Fruit fly (Drosophila melanogaster) whole organism, wandering third instar larva: ENCODE results near the gene CG15385.
A peak's percentile ranks its signal among the peaks of the same experiment; 100 is the strongest.

Experiments
- Abd-B ChIP-seq: fragments of >200 bp; optimal IDR thresholded peaks from 2 replicates; lab custom pipeline; 2017; ENCODE audit warnings: missing biosample characterization, missing genetic modification characterization
- CG32264 ChIP-seq: fragments of 200-800 bp; sonication (Bioruptor generic); optimal IDR thresholded peaks from 2 replicates; lab custom pipeline; 2016; ENCODE audit warnings: missing biosample characterization, missing genetic modification characterization
- CG9705 ChIP-seq: fragments of 200-800 bp; sonication (Bioruptor generic); optimal IDR thresholded peaks from 2 replicates; lab custom pipeline; 2018; ENCODE audit warnings: missing biosample characterization, mild to moderate bottlenecking, missing genetic modification characterization
- CrebA ChIP-seq: fragments of 200-800 bp; sonication (Bioruptor generic); optimal IDR thresholded peaks from 2 replicates; lab custom pipeline; 2016; ENCODE audit warnings: missing biosample characterization, mild to moderate bottlenecking, missing genetic modification characterization, borderline replicate concordance
- Dfd ChIP-seq: fragments of >200 bp; optimal IDR thresholded peaks from 2 replicates; lab custom pipeline; 2017; ENCODE audit warnings: missing biosample characterization, missing genetic modification characterization
- Dif ChIP-seq: fragments of 200-275, 200-300 bp; sonication (Bioruptor generic); optimal IDR thresholded peaks from 2 replicates; lab custom pipeline; 2018; ENCODE audit warnings: missing biosample characterization, missing genetic modification characterization; ENCODE audit not compliant: partially characterized antibody
- GATAd ChIP-seq: sonication (Bioruptor generic); optimal IDR thresholded peaks from 2 replicates; lab custom pipeline; 2016; ENCODE audit warnings: missing biosample characterization, missing genetic modification characterization
- HLH106 ChIP-seq: fragments of 200-800 bp; optimal IDR thresholded peaks from 3 replicates; lab custom pipeline; 2019; ENCODE audit warnings: missing biosample characterization, mild to moderate bottlenecking, missing genetic modification characterization, moderate library complexity
- Hnf4 ChIP-seq: fragments of 200-800 bp; sonication (Bioruptor generic); optimal IDR thresholded peaks from 2 replicates; lab custom pipeline; 2016; ENCODE audit warnings: missing biosample characterization, mild to moderate bottlenecking, missing genetic modification characterization
- Hr78 ChIP-seq: fragments of >200 bp; optimal IDR thresholded peaks from 2 replicates; lab custom pipeline; 2017; ENCODE audit warnings: missing biosample characterization, missing genetic modification characterization
- Hr83 ChIP-seq: fragments of 200-300 bp; sonication (Bioruptor generic); optimal IDR thresholded peaks from 2 replicates; lab custom pipeline; 2016; ENCODE audit warnings: missing biosample characterization, mild to moderate bottlenecking, missing genetic modification characterization, moderate library complexity; ENCODE audit not compliant: poor library complexity, severe bottlenecking
- Jra ChIP-seq: sonication (Bioruptor generic); optimal IDR thresholded peaks from 2 replicates; lab custom pipeline; 2016; ENCODE audit warnings: missing biosample characterization, missing genetic modification characterization
- Mio ChIP-seq: sonication (Bioruptor generic); optimal IDR thresholded peaks from 2 replicates; lab custom pipeline; 2016; ENCODE audit warnings: missing biosample characterization, missing genetic modification characterization
- Myc ChIP-seq: fragments of >200 bp; optimal IDR thresholded peaks from 2 replicates; lab custom pipeline; 2017
- N ChIP-seq: fragments of >200 bp; optimal IDR thresholded peaks from 2 replicates; lab custom pipeline; 2018; ENCODE audit warnings: missing biosample characterization, missing external identifiers, missing genetic modification characterization
- OdsH ChIP-seq: fragments of 200-800 bp; sonication (Bioruptor generic); optimal IDR thresholded peaks from 2 replicates; lab custom pipeline; 2016; ENCODE audit warnings: missing biosample characterization, mild to moderate bottlenecking, missing genetic modification characterization
- Rel ChIP-seq, 2 experiments: fragments of 200-800 bp; sonication (Bioruptor generic) in 1 of 2; optimal IDR thresholded peaks; 2 replicates in 1 of 2; 3 replicates in 1 of 2; lab custom pipeline; 2016 to 2019; ENCODE audit warnings: mild to moderate bottlenecking in 2 of 2, missing biosample characterization in 2 of 2, missing genetic modification characterization in 2 of 2, moderate library complexity in 1 of 2
- Sp1 ChIP-seq: fragments of 200-800 bp; sonication (Bioruptor generic); optimal IDR thresholded peaks from 3 replicates; lab custom pipeline; 2019; ENCODE audit warnings: missing biosample characterization, mild to moderate bottlenecking, missing genetic modification characterization, moderate library complexity
- Vsx2 ChIP-seq: fragments of 200-300, 225-300 bp; sonication (Bioruptor generic); optimal IDR thresholded peaks from 2 replicates; lab custom pipeline; 2018; ENCODE audit warnings: missing biosample characterization, missing genetic modification characterization; ENCODE audit not compliant: partially characterized antibody
- br ChIP-seq: fragments of 200-800 bp; sonication (Bioruptor generic); optimal IDR thresholded peaks from 2 replicates; lab custom pipeline; 2016; ENCODE audit warnings: missing biosample characterization, missing genetic modification characterization
- brk ChIP-seq: fragments of 200-800 bp; sonication (Bioruptor generic); optimal IDR thresholded peaks from 2 replicates; lab custom pipeline; 2016; ENCODE audit warnings: missing biosample characterization, mild to moderate bottlenecking, missing genetic modification characterization
- dl ChIP-seq, 2 experiments: fragments of 175-275, 200-275 bp in 1 of 2; fragments of 200-275 bp in 1 of 2; sonication (Bioruptor generic); optimal IDR thresholded peaks; lab custom pipeline; 2018; ENCODE audit warnings: mild to moderate bottlenecking in 2 of 2, missing biosample characterization in 2 of 2, missing genetic modification characterization in 2 of 2, moderate library complexity in 2 of 2; ENCODE audit not compliant: partially characterized antibody in 2 of 2, insufficient read depth in 1 of 2
- dmrt93B ChIP-seq: fragments of 200-800 bp; sonication (Bioruptor generic); optimal IDR thresholded peaks from 2 replicates; lab custom pipeline; 2018; ENCODE audit warnings: missing biosample characterization, mild to moderate bottlenecking, missing genetic modification characterization
- dsf ChIP-seq: sonication (Bioruptor generic); optimal IDR thresholded peaks from 2 replicates; lab custom pipeline; 2016; ENCODE audit warnings: missing biosample characterization, missing genetic modification characterization, borderline replicate concordance
- ey ChIP-seq: fragments of 200-800 bp; sonication (Bioruptor generic); optimal IDR thresholded peaks from 2 replicates; lab custom pipeline; 2016; ENCODE audit warnings: missing biosample characterization, missing genetic modification characterization
- foxo ChIP-seq, 2 experiments: fragments of 200-800 bp; sonication (Bioruptor generic); optimal IDR thresholded peaks; 2 replicates in 1 of 2; 3 replicates in 1 of 2; lab custom pipeline; 2016 to 2017; ENCODE audit warnings: missing biosample characterization in 2 of 2, missing genetic modification characterization in 2 of 2
- fru ChIP-seq: fragments of 200-800 bp; sonication (Bioruptor generic); optimal IDR thresholded peaks from 3 replicates; lab custom pipeline; 2016; ENCODE audit warnings: missing biosample characterization, mild to moderate bottlenecking, missing genetic modification characterization
- h ChIP-seq: fragments of 200-800 bp; sonication (Bioruptor generic); optimal IDR thresholded peaks from 3 replicates; lab custom pipeline; 2016; ENCODE audit warnings: missing biosample characterization, mild to moderate bottlenecking, missing genetic modification characterization
- jim ChIP-seq: fragments of 175-275, 200-325 bp; sonication (Bioruptor generic); optimal IDR thresholded peaks from 2 replicates; lab custom pipeline; 2016; ENCODE audit warnings: missing biosample characterization, mild to moderate bottlenecking, missing genetic modification characterization
- lola ChIP-seq: fragments of >200 bp; optimal IDR thresholded peaks from 2 replicates; lab custom pipeline; 2017; ENCODE audit warnings: missing biosample characterization, missing genetic modification characterization
- pan ChIP-seq: fragments of >200 bp; optimal IDR thresholded peaks from 2 replicates; lab custom pipeline; 2017
- psq ChIP-seq: fragments of 200-800 bp; sonication (Bioruptor generic); optimal IDR thresholded peaks from 3 replicates; lab custom pipeline; 2017; ENCODE audit warnings: missing biosample characterization, mild to moderate bottlenecking, missing genetic modification characterization, moderate library complexity
- rgr ChIP-seq: fragments of 200-800 bp; sonication (Bioruptor generic); optimal IDR thresholded peaks from 3 replicates; lab custom pipeline; 2016; ENCODE audit warnings: missing biosample characterization, mild to moderate bottlenecking, missing genetic modification characterization
- sage ChIP-seq: fragments of 200-800 bp; sonication (Bioruptor generic); optimal IDR thresholded peaks from 2 replicates; lab custom pipeline; 2016; ENCODE audit warnings: missing biosample characterization, mild to moderate bottlenecking, missing genetic modification characterization
- sv ChIP-seq: fragments of 200-800 bp; sonication (Bioruptor generic); optimal IDR thresholded peaks from 3 replicates; lab custom pipeline; 2016; ENCODE audit warnings: missing biosample characterization, missing genetic modification characterization
- tai ChIP-seq: sonication (Bioruptor generic); optimal IDR thresholded peaks from 2 replicates; lab custom pipeline; 2016; ENCODE audit warnings: missing biosample characterization, missing genetic modification characterization
- usp ChIP-seq: fragments of >200 bp; optimal IDR thresholded peaks from 2 replicates; lab custom pipeline; 2017; ENCODE audit warnings: missing biosample characterization, missing genetic modification characterization
- woc ChIP-seq: sonication (Bioruptor generic); optimal IDR thresholded peaks from 2 replicates; lab custom pipeline; 2016; ENCODE audit warnings: missing biosample characterization, mild to moderate bottlenecking, missing genetic modification characterization

Gene CG15385

DNA sequence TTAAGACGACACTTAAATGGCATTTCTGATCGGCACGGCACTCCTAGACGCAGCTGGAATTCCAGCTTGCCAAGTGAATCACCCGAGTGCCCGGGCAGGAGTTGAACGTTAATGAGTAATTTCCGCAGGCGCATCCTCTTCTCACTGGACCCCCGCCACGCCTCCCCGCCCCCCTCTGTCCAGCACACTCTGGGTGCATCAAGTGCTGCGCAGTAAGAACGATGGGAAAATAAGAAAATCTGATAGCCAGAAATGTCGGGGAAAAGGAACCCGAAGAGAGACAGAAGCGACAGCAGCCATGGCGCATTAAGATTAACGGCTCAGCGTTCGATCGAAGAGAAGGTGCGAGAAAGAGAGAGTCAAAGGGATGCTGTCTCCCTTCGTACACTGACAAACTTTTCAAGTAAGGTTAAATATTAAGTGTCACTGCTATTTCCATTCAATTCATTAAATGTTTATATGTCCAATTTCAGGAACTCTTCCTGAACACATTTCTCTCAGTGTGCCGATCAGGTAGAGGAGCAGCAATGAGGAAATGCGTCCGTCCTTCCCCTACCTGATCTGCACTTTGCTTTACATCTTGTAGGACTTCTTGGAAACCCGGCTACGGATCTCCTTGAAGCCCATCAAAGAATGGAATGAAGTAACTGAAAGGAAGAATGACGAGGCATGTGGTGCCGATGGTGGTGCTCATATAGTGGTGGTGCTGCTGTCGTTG lies 47.7 kb downstream of the CG15385 start (continued):
- TF ChIP-seq CG32264 (GFP tag; lab: Kevin White, UChicago) = peak; percentile 88
- TF ChIP-seq Hnf4 (GFP tag; lab: Kevin White, UChicago) = peak; percentile 94
- peak; percentile 92 for TF ChIP-seq br
- TF ChIP-seq foxo (GFP tag; optimal IDR thresholded peaks at IDR 0.05; lab: Kevin White, UChicago) = peak; percentile 71 to 97
- TF ChIP-seq Jra (GFP tag; lab: Kevin White, UChicago) = peak; percentile 74
- no peak for TF ChIP-seq Dif
- TF ChIP-seq dmrt93B (GFP tag; lab: Kevin White, UChicago) = peak; percentile 84
- peak; percentile 85 for TF ChIP-seq sage (GFP tag; lab: Kevin White, UChicago)
- no peak for TF ChIP-seq GATAd
- peak; percentile 41 for TF ChIP-seq Hr83 (GFP tag; lab: Kevin White, UChicago)

DNA sequence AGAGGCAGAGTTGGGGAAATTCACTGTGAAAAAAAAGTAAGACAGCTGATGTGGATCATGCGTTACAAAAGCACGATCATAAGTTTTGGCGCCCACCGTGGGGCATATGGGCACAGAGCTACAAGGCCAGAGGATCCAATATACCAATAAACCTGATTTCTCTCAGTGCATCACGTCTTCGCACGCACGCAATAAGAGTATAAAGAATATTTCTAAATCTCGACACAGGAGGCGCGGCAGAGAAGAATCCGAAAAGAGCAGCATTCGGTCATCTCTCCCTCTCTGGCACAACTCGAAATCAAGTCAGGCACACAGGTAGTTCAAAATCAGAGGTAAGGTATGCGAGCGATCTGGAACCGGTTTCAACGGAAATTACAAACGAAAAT lies 48.8 kb downstream of the CG15385 start:
- no peak for TF ChIP-seq Dfd (GFP tag; lab: Kevin White, UChicago)
- TF ChIP-seq Sp1 (GFP tag; lab: Kevin White, UChicago) = peak; percentile 93
- peak; percentile 63 for TF ChIP-seq brk (GFP tag; lab: Kevin White, UChicago)
- TF ChIP-seq fru (GFP tag; lab: Kevin White, UChicago) = peak; percentile 97
- TF ChIP-seq CG32264 (GFP tag; lab: Kevin White, UChicago) = peak; percentile 68
- peak; percentile 85 for TF ChIP-seq jim (GFP tag; lab: Kevin White, UChicago)
- TF ChIP-seq sv (GFP tag; lab: Kevin White, UChicago) = peak; percentile 73
- TF ChIP-seq woc (GFP tag; lab: Kevin White, UChicago) = peak; percentile 94
- peak; percentile 32 for TF ChIP-seq Dif
- peak; percentile 93 for TF ChIP-seq ey
- TF ChIP-seq foxo (GFP tag; optimal IDR thresholded peaks at IDR 0.05; lab: Kevin White, UChicago) = peak; percentile 87 to 92
- peak; percentile 95 for TF ChIP-seq psq (GFP tag; lab: Kevin White, UChicago)
- no peak for TF ChIP-seq N (GFP tag; lab: Kevin White, UChicago)
- TF ChIP-seq Vsx2 (GFP tag; lab: Kevin White, UChicago) = peak; percentile 53
- TF ChIP-seq Jra (GFP tag; lab: Kevin White, UChicago) = peak; percentile 87
- TF ChIP-seq CrebA (GFP tag; lab: Kevin White, UChicago) = no peak
- TF ChIP-seq Rel (GFP tag; optimal IDR thresholded peaks at IDR 0.05; lab: Kevin White, UChicago) = peak; percentile 67
- TF ChIP-seq Rel (tag; optimal IDR thresholded peaks at IDR 0.05; lab: Kevin White, UChicago) = peak; percentile 71
- TF ChIP-seq HLH106 = peak; percentile 92
- peak; percentile 86 for TF ChIP-seq rgr
- peak; percentile 71 for TF ChIP-seq CG9705 (GFP tag; lab: Kevin White, UChicago)
- TF ChIP-seq dl (GFP tag; optimal IDR thresholded peaks at IDR 0.05; lab: Kevin White, UChicago; ENCODE audit: insufficient read depth in 1 of 2, partially characterized antibody in 2 of 2) = peak in 1 of 2 experiments; percentile 57
- no peak for TF ChIP-seq pan (lab: Kevin White, UChicago)
- peak; percentile 61 for TF ChIP-seq dsf (GFP tag; lab: Kevin White, UChicago)
- peak; percentile 97 for TF ChIP-seq br
- TF ChIP-seq tai (GFP tag; lab: Kevin White, UChicago) = no peak
- TF ChIP-seq lola (GFP tag; lab: Kevin White, UChicago) = no peak
- TF ChIP-seq h = peak; percentile 93
- TF ChIP-seq Hnf4 (GFP tag; lab: Kevin White, UChicago) = peak; percentile 77
- TF ChIP-seq Myc = no peak
- TF ChIP-seq dmrt93B (GFP tag; lab: Kevin White, UChicago) = peak; percentile 86
- TF ChIP-seq sage (GFP tag; lab: Kevin White, UChicago) = peak; percentile 62
- peak; percentile 88 for TF ChIP-seq OdsH (GFP tag; lab: Kevin White, UChicago)
- TF ChIP-seq Abd-B (GFP tag; lab: Kevin White, UChicago) = no peak
- TF ChIP-seq Mio (GFP tag; lab: Kevin White, UChicago) = peak; percentile 34
- no peak for TF ChIP-seq GATAd
- TF ChIP-seq Hr83 (GFP tag; lab: Kevin White, UChicago) = peak; percentile 72
- TF ChIP-seq Hr78 (GFP tag; lab: Kevin White, UChicago) = no peak
- no peak for TF ChIP-seq usp
